Fruit fly (Drosophila melanogaster) whole organism, embryonic: ENCODE results near the gene chic.

Experiments
- Ada2b ChIP-seq: fragments of 200-800 bp; sonication (Bioruptor generic); IDR thresholded peaks from 2 replicates; pipeline ENCODE4 v1.3.6; 2022; ENCODE audit warnings: missing biosample characterization, missing genetic modification characterization
- Atf6 ChIP-seq: fragments of 200-800 bp; sonication (Bioruptor generic); IDR thresholded peaks from 2 replicates; pipeline ENCODE4 v1.3.6; 2022; ENCODE audit warnings: missing biosample characterization, missing genetic modification characterization
- B-H2 ChIP-seq: fragments of 200-800 bp; sonication (Bioruptor generic); optimal IDR thresholded peaks from 2 replicates; lab custom pipeline; 2018; ENCODE audit warnings: missing biosample characterization, mild to moderate bottlenecking, missing genetic modification characterization
- CG12659 ChIP-seq: fragments of 200-800 bp; sonication (Bioruptor generic); optimal IDR thresholded peaks from 3 replicates; lab custom pipeline; 2017; ENCODE audit warnings: mild to moderate bottlenecking, missing biosample characterization, missing genetic modification reagents, missing genetic modification characterization
- CG13287 ChIP-seq: fragments of 200-800 bp; sonication (Bioruptor generic); IDR thresholded peaks from 2 replicates; pipeline ENCODE4 v1.3.6; 2022; ENCODE audit warnings: missing biosample characterization, missing genetic modification characterization; ENCODE audit not compliant: partially characterized antibody
- CG16863 ChIP-seq: fragments of 200-800 bp; sonication (Bioruptor generic); optimal IDR thresholded peaks from 3 replicates; lab custom pipeline; 2016; ENCODE audit warnings: missing biosample characterization, missing genetic modification characterization
- CG17359 ChIP-seq: fragments of 200-800 bp; sonication (Bioruptor generic); optimal IDR thresholded peaks from 3 replicates; lab custom pipeline; 2018; ENCODE audit warnings: missing biosample characterization, mild to moderate bottlenecking, missing genetic modification characterization, moderate library complexity
- CG17612 ChIP-seq: fragments of 200-800 bp; sonication (Bioruptor generic); IDR thresholded peaks from 2 replicates; pipeline ENCODE4 v1.3.6; 2022; ENCODE audit warnings: missing biosample characterization, missing genetic modification characterization
- CG18476 ChIP-seq: fragments of 200-800 bp; sonication (Bioruptor generic); optimal IDR thresholded peaks from 2 replicates; lab custom pipeline; 2016; ENCODE audit warnings: missing biosample characterization, mild to moderate bottlenecking, missing genetic modification characterization
- CG30431 ChIP-seq: fragments of 200-800 bp; sonication (Bioruptor generic); optimal IDR thresholded peaks from 2 replicates; lab custom pipeline; 2017; ENCODE audit warnings: missing biosample characterization, missing genetic modification characterization
- CG31365 ChIP-seq: fragments of 200-800 bp; sonication (Bioruptor generic); optimal IDR thresholded peaks from 2 replicates; lab custom pipeline; 2018; ENCODE audit warnings: missing biosample characterization, mild to moderate bottlenecking, missing genetic modification characterization
- CG32532 ChIP-seq: fragments of 200-800 bp; sonication (Bioruptor generic); IDR thresholded peaks from 2 replicates; pipeline ENCODE4 v1.3.6; 2022; ENCODE audit warnings: missing biosample characterization, missing genetic modification characterization
- CG4282 ChIP-seq: fragments of 200-800 bp; sonication (Bioruptor generic); optimal IDR thresholded peaks from 2 replicates; lab custom pipeline; 2016; ENCODE audit warnings: missing biosample characterization, missing genetic modification characterization
- CG7839 ChIP-seq: fragments of 200-800 bp; sonication (Bioruptor generic); optimal IDR thresholded peaks from 3 replicates; lab custom pipeline; 2018; ENCODE audit warnings: missing biosample characterization, mild to moderate bottlenecking, missing genetic modification characterization, moderate library complexity
- CG7987 ChIP-seq: fragments of 200-800 bp; sonication (Bioruptor generic); optimal IDR thresholded peaks from 2 replicates; lab custom pipeline; 2018; ENCODE audit warnings: missing biosample characterization, mild to moderate bottlenecking, missing genetic modification characterization, moderate library complexity
- CG8478 ChIP-seq: fragments of >200 bp; optimal IDR thresholded peaks from 2 replicates; lab custom pipeline; 2018
- CG8944 ChIP-seq: fragments of 200-800 bp; sonication (Bioruptor generic); optimal IDR thresholded peaks from 3 replicates; lab custom pipeline; 2016; ENCODE audit warnings: missing biosample characterization, missing genetic modification characterization
- CoRest ChIP-seq: fragments of 200-800 bp; sonication (Bioruptor generic); optimal IDR thresholded peaks from 3 replicates; lab custom pipeline; 2018; ENCODE audit warnings: missing biosample characterization, mild to moderate bottlenecking, missing genetic modification characterization, moderate library complexity
- Dfd ChIP-seq, 2 experiments: fragments of >200 bp; optimal IDR thresholded peaks; 2 replicates each; lab custom pipeline; 2017; ENCODE audit warnings: missing biosample characterization in 2 of 2, missing genetic modification characterization in 2 of 2
- Dref ChIP-seq: fragments of 200-800 bp; sonication (Bioruptor generic); IDR thresholded peaks from 2 replicates; pipeline ENCODE4 v1.3.6; 2022; ENCODE audit warnings: missing biosample characterization, missing genetic modification characterization
- MBD-R2 ChIP-seq: fragments of 200-800 bp; sonication (Bioruptor generic); IDR thresholded peaks from 2 replicates; pipeline ENCODE4 v1.3.6; 2022; ENCODE audit warnings: missing biosample characterization, missing genetic modification characterization
- MESR4 ChIP-seq: fragments of 200-800 bp; sonication (Bioruptor generic); optimal IDR thresholded peaks from 2 replicates; lab custom pipeline; 2018; ENCODE audit warnings: missing biosample characterization, mild to moderate bottlenecking, missing genetic modification characterization, moderate library complexity
- Mad ChIP-seq: fragments of 200-800 bp; sonication (Bioruptor generic); optimal IDR thresholded peaks from 2 replicates; lab custom pipeline; 2016; ENCODE audit warnings: missing biosample characterization, missing genetic modification characterization
- Mrtf ChIP-seq: fragments of 200-800 bp; sonication (Bioruptor generic); IDR thresholded peaks from 3 replicates; pipeline ENCODE4 v1.3.6; 2022; ENCODE audit warnings: missing biosample characterization, missing genetic modification characterization
- NC2α ChIP-seq: fragments of 200-800 bp; sonication (Bioruptor generic); optimal IDR thresholded peaks from 2 replicates; lab custom pipeline; 2016; ENCODE audit warnings: missing biosample characterization, missing genetic modification characterization
- NC2β ChIP-seq: fragments of 200-800 bp; sonication (Bioruptor generic); optimal IDR thresholded peaks from 2 replicates; lab custom pipeline; 2016; ENCODE audit warnings: missing biosample characterization, missing genetic modification characterization
- Nf-YC ChIP-seq: fragments of 200-800 bp; optimal IDR thresholded peaks from 3 replicates; lab custom pipeline; 2019; ENCODE audit warnings: missing biosample characterization, mild to moderate bottlenecking, missing genetic modification characterization, moderate library complexity
- Oli ChIP-seq: fragments of 200-800 bp; sonication (Bioruptor generic); optimal IDR thresholded peaks from 2 replicates; lab custom pipeline; 2018; ENCODE audit warnings: missing biosample characterization, mild to moderate bottlenecking, missing genetic modification characterization, moderate library complexity
- Pdp1 ChIP-seq, 2 experiments: fragments of 200-800 bp; sonication (Bioruptor generic); optimal IDR thresholded peaks; 3 replicates each; lab custom pipeline; 2016; ENCODE audit warnings: missing biosample characterization in 2 of 2, missing genetic modification characterization in 2 of 2, mild to moderate bottlenecking in 1 of 2, moderate library complexity in 1 of 2
- Poxn ChIP-seq: fragments of 200-800 bp; sonication (Bioruptor generic); IDR thresholded peaks from 2 replicates; pipeline ENCODE4 v1.3.6; 2022; ENCODE audit warnings: missing biosample characterization, missing genetic modification characterization
- aop ChIP-seq: fragments of 200-800 bp; sonication (Bioruptor generic); IDR thresholded peaks from 2 replicates; pipeline ENCODE4 v1.3.6; 2022; ENCODE audit warnings: missing biosample characterization, missing genetic modification characterization
- cato ChIP-seq: fragments of 200-800 bp; sonication (Bioruptor generic); optimal IDR thresholded peaks from 2 replicates; lab custom pipeline; 2016; ENCODE audit warnings: missing biosample characterization, missing genetic modification characterization, borderline replicate concordance
- caup ChIP-seq: fragments of 200-800 bp; sonication (Bioruptor generic); optimal IDR thresholded peaks from 3 replicates; lab custom pipeline; 2017; ENCODE audit warnings: missing biosample characterization, mild to moderate bottlenecking, missing genetic modification characterization, moderate library complexity; ENCODE audit not compliant: severe bottlenecking
- ci ChIP-seq: fragments of 200-800 bp; sonication (Bioruptor generic); IDR thresholded peaks from 3 replicates; pipeline ENCODE4 v1.3.6; 2022; ENCODE audit warnings: missing biosample characterization, missing genetic modification characterization
- en ChIP-seq: fragments of 200-800 bp; sonication (Bioruptor generic); optimal IDR thresholded peaks from 2 replicates; lab custom pipeline; 2016; ENCODE audit warnings: missing biosample characterization, missing genetic modification characterization
- fd64A ChIP-seq: fragments of 200-800 bp; sonication (Bioruptor generic); optimal IDR thresholded peaks from 3 replicates; lab custom pipeline; 2018; ENCODE audit warnings: missing biosample characterization, mild to moderate bottlenecking, missing genetic modification characterization
- inv ChIP-seq: fragments of 200-800 bp; sonication (Bioruptor generic); IDR thresholded peaks from 2 replicates; pipeline ENCODE4 v1.3.6; 2022; ENCODE audit warnings: missing biosample characterization, missing genetic modification characterization; ENCODE audit not compliant: partially characterized antibody
- jumu ChIP-seq: fragments of 200-800 bp; sonication (Bioruptor generic); optimal IDR thresholded peaks from 3 replicates; lab custom pipeline; 2016; ENCODE audit warnings: missing biosample characterization, missing genetic modification characterization
- luna ChIP-seq: fragments of 200-800 bp; sonication (Bioruptor generic); optimal IDR thresholded peaks from 2 replicates; lab custom pipeline; 2016; ENCODE audit warnings: missing biosample characterization, missing genetic modification characterization
- nom ChIP-seq: fragments of 200-800 bp; sonication (Bioruptor generic); optimal IDR thresholded peaks from 2 replicates; lab custom pipeline; 2017; ENCODE audit warnings: missing biosample characterization, missing genetic modification characterization, mild to moderate bottlenecking, moderate library complexity, missing genetic modification reagents
- p53 ChIP-seq: fragments of 200-800 bp; sonication (Bioruptor generic); optimal IDR thresholded peaks from 2 replicates; lab custom pipeline; 2016; ENCODE audit warnings: missing biosample characterization, missing genetic modification characterization
- pita ChIP-seq: fragments of 200-800 bp; sonication (Bioruptor generic); optimal IDR thresholded peaks from 2 replicates; lab custom pipeline; 2017; ENCODE audit warnings: missing biosample characterization, mild to moderate bottlenecking, missing genetic modification characterization
- ranshi ChIP-seq: fragments of 200-800 bp; sonication (Bioruptor generic); IDR thresholded peaks from 2 replicates; pipeline ENCODE4 v1.3.6; 2022; ENCODE audit warnings: missing biosample characterization, missing genetic modification characterization
- ro ChIP-seq: fragments of 200-800 bp; sonication (Bioruptor generic); IDR thresholded peaks from 2 replicates; pipeline ENCODE4 v1.3.6; 2022; ENCODE audit warnings: missing biosample characterization, missing genetic modification characterization
- slbo ChIP-seq: fragments of 200-800 bp; sonication (Bioruptor generic); IDR thresholded peaks from 2 replicates; pipeline ENCODE4 v1.3.6; 2022; ENCODE audit warnings: missing biosample characterization, missing genetic modification characterization
- sr ChIP-seq: fragments of 200-800 bp; sonication (Bioruptor generic); IDR thresholded peaks from 3 replicates; pipeline ENCODE4 v1.3.6; 2022; ENCODE audit warnings: missing biosample characterization, missing genetic modification characterization
- sug ChIP-seq: fragments of 200-800 bp; optimal IDR thresholded peaks from 2 replicates; lab custom pipeline; 2019; ENCODE audit warnings: missing biosample characterization, mild to moderate bottlenecking, missing genetic modification characterization, moderate library complexity
- tx ChIP-seq: fragments of 200-800 bp; sonication (Bioruptor generic); optimal IDR thresholded peaks from 2 replicates; lab custom pipeline; 2016; ENCODE audit warnings: missing biosample characterization, missing genetic modification characterization
- unc-4 ChIP-seq: fragments of 200-800 bp; sonication (Bioruptor generic); IDR thresholded peaks from 2 replicates; pipeline ENCODE4 v1.3.6; 2022; ENCODE audit warnings: missing biosample characterization, missing genetic modification characterization; ENCODE audit not compliant: partially characterized antibody
- vfl ChIP-seq: fragments of 200-800 bp; sonication (Bioruptor generic); optimal IDR thresholded peaks from 2 replicates; lab custom pipeline; 2016; ENCODE audit warnings: missing biosample characterization, missing genetic modification characterization
- wek ChIP-seq: fragments of 200-800 bp; sonication (Bioruptor generic); optimal IDR thresholded peaks from 3 replicates; lab custom pipeline; 2018; ENCODE audit warnings: missing biosample characterization, mild to moderate bottlenecking, missing genetic modification characterization, moderate library complexity
- zf30C ChIP-seq: fragments of 200-800 bp; sonication (Bioruptor generic); optimal IDR thresholded peaks from 3 replicates; lab custom pipeline; 2018; ENCODE audit warnings: missing biosample characterization, mild to moderate bottlenecking, missing genetic modification characterization

Gene chic

DNA sequence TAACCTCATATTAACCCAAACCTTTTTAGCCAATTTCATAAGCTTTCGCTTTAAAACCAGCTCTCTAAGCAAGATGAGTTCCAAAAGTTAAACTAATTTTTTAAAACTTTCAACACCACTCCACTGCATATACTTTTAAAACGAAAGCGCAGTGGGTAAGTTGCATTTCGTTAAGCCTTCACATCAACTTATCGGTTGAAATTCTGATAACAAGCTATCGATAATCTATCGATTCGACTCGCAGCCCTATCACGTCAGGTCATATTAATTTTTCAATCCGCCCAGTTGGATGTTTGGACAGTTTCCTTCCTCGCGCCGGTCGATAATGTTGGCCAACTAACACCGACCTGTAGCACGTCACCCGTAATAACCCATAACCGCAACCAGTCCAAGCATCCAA is 5.3 kb upstream of the chic start, which contains the start of gene ifc (continued):
- TF ChIP-seq NC2β (GFP tag; lab: Kevin White, UChicago) (peak; percentile 55), CG17612 (no peak), CG7987 (GFP tag; lab: Kevin White, UChicago) (peak; percentile 6), Dfd (GFP tag; optimal IDR thresholded peaks at IDR 0.05; lab: Kevin White, UChicago) (peak in 1 of 2 experiments; percentile 80), zf30C (GFP tag; lab: Kevin White, UChicago) (peak; percentile 8), Dref (GFP tag; lab: Robert Waterston, UW) (no peak), Ada2b (GFP tag; lab: Robert Waterston, UW) (no peak), CG13287 (GFP tag; lab: Robert Waterston, UW) (no peak), cato (peak; percentile 17), Oli (tag; lab: Kevin White, UChicago) (peak; percentile 23), Pdp1 (GFP tag; optimal IDR thresholded peaks at IDR 0.05; lab: Kevin White, UChicago) (peak; percentile 68 to 72), wek (peak; percentile 30), CG12659 (peak; percentile 86), ranshi (GFP tag; lab: Robert Waterston, UW) (no peak), sug (peak; percentile 60), sr (GFP tag; lab: Robert Waterston, UW) (no peak), Poxn (GFP tag; lab: Robert Waterston, UW) (no peak), CG32532 (no peak), Nf-YC (tag; lab: Kevin White, UChicago) (peak; percentile 56), inv (GFP tag; lab: Robert Waterston, UW) (no peak), CG16863 (peak; percentile 25), slbo (GFP tag; lab: Robert Waterston, UW) (no peak), CG8478 (lab: Kevin White, UChicago) (no peak), B-H2 (peak; percentile 76), CG8944 (peak; percentile 40), CG18476 (GFP tag; lab: Kevin White, UChicago) (peak; percentile 76), pita (GFP tag; lab: Kevin White, UChicago) (no peak), aop (no peak), CG31365 (tag; lab: Kevin White, UChicago) (peak; percentile 13), Mad (GFP tag; lab: Kevin White, UChicago) (peak; percentile 51), p53 (peak; percentile 49), Atf6 (no peak), vfl (GFP tag; lab: Kevin White, UChicago) (peak; percentile 62), CG30431 (no peak), ro (GFP tag; lab: Robert Waterston, UW) (no peak), tx (GFP tag; lab: Kevin White, UChicago) (peak; percentile 37), caup (GFP tag; lab: Kevin White, UChicago) (peak; percentile 17), fd64A (no peak), ci (GFP tag; lab: Robert Waterston, UW) (no peak), CG4282 (GFP tag; lab: Kevin White, UChicago) (peak; percentile 36), NC2α (GFP tag; lab: Kevin White, UChicago) (no peak), jumu (peak; percentile 71), Mrtf (GFP tag; lab: Robert Waterston, UW) (no peak), CoRest (tag; lab: Kevin White, UChicago) (peak; percentile 74), nom (GFP tag; lab: Kevin White, UChicago) (peak; percentile 46), MESR4 (GFP tag; lab: Kevin White, UChicago) (peak; percentile 85), en (peak; percentile 1), CG17359 (peak; percentile 41), unc-4 (GFP tag; lab: Robert Waterston, UW) (no peak), luna (GFP tag; lab: Kevin White, UChicago) (peak; percentile 66), MBD-R2 (no peak), CG7839 (tag; lab: Kevin White, UChicago) (peak; percentile 58)
